Worm (Caenorhabditis elegans) whole organism, L1 larva: ENCODE measurements around the gene uncp-18.
A peak's percentile ranks its signal among the peaks of the same experiment; 100 is the strongest.

ENCODE experiments used
- C16A3.4 ChIP-seq: fragments of 150-350 bp; optimal IDR thresholded peaks from 2 replicates; lab custom pipeline; 2014; ENCODE audit warnings: missing biosample characterization, missing genetic modification characterization
- C34B4.2 ChIP-seq: sonication (generic microtip); optimal IDR thresholded peaks from 2 replicates; lab custom pipeline; 2017; ENCODE audit warnings: mild to moderate bottlenecking, missing genetic modification characterization, missing compliant biosample characterization
- F16B12.6 ChIP-seq: fragments of 150-350 bp; optimal IDR thresholded peaks from 2 replicates; lab custom pipeline; 2014; ENCODE audit warnings: missing biosample characterization, missing genetic modification characterization
- aha-1 ChIP-seq: fragments of 150-350 bp; optimal IDR thresholded peaks from 2 replicates; lab custom pipeline; 2014; ENCODE audit warnings: missing biosample characterization, missing genetic modification characterization
- alr-1 ChIP-seq: fragments of 200-800 bp; sonication (Bioruptor generic); optimal IDR thresholded peaks from 2 replicates; lab custom pipeline; 2018; ENCODE audit warnings: borderline replicate concordance, mild to moderate bottlenecking, missing genetic modification characterization, missing compliant biosample characterization
- ama-1 ChIP-seq: fragments of 150-350 bp; optimal IDR thresholded peaks from 2 replicates; lab custom pipeline; 2014
- ceh-63 ChIP-seq: fragments of 200-800 bp; sonication (Bioruptor generic); optimal IDR thresholded peaks from 2 replicates; lab custom pipeline; 2018; ENCODE audit warnings: mild to moderate bottlenecking, missing genetic modification characterization, missing compliant biosample characterization
- ceh-82 ChIP-seq, 3 experiments: fragments of 150-350 bp in 1 of 3; sonication (generic microtip) in 2 of 3; optimal IDR thresholded peaks; 2 replicates each; lab custom pipeline; 2014 to 2017; ENCODE audit warnings: missing biosample characterization in 3 of 3, missing genetic modification characterization in 3 of 3
- dpl-1 ChIP-seq, 3 experiments: fragments of 150-350 bp in 2 of 3; sonication (generic microtip) in 1 of 3; optimal IDR thresholded peaks; 2 replicates each; lab custom pipeline; 2014 to 2017; ENCODE audit warnings: missing biosample characterization in 3 of 3, missing genetic modification characterization in 3 of 3, missing genetic modification reagents in 3 of 3
- dsc-1 ChIP-seq: sonication (generic microtip); optimal IDR thresholded peaks from 2 replicates; lab custom pipeline; 2016; ENCODE audit warnings: mild to moderate bottlenecking, missing genetic modification characterization, missing compliant biosample characterization
- efl-1 ChIP-seq, 4 experiments: fragments of 150-350 bp; optimal IDR thresholded peaks in 3 of 4; peaks in 1 of 4; 1 replicate in 1 of 4; 2 replicates in 3 of 4; lab custom pipeline; 2014; ENCODE audit warnings: missing biosample characterization in 2 of 4, missing genetic modification characterization in 2 of 4, missing genetic modification reagents in 2 of 4
- efl-3 ChIP-seq: fragments of 200-800 bp; sonication (Bioruptor generic); optimal IDR thresholded peaks from 2 replicates; lab custom pipeline; 2018; ENCODE audit warnings: mild to moderate bottlenecking, missing genetic modification characterization, missing compliant biosample characterization
- egl-27 ChIP-seq, 2 experiments: fragments of 150-350 bp in 1 of 2; sonication (generic microtip); optimal IDR thresholded peaks; 3 replicates each; lab custom pipeline; 2017 to 2018; ENCODE audit warnings: missing biosample characterization in 2 of 2, missing genetic modification characterization in 2 of 2, missing genetic modification reagents in 2 of 2
- elt-3 ChIP-seq, 6 experiments: fragments of 150-350 bp in 1 of 6; sonication (generic microtip); optimal IDR thresholded peaks; 2 replicates each; lab custom pipeline; 2017 to 2018; ENCODE audit warnings: missing biosample characterization in 6 of 6, missing genetic modification characterization in 6 of 6, inconsistent platforms in 1 of 6
- ets-5 ChIP-seq: fragments of 200-800 bp; sonication (Bioruptor generic); IDR thresholded peaks from 2 replicates; pipeline ENCODE4 v1.3.6; 2022; ENCODE audit warnings: missing genetic modification characterization, missing compliant biosample characterization
- fkh-10 ChIP-seq: sonication (generic microtip); optimal IDR thresholded peaks from 2 replicates; lab custom pipeline; 2017; ENCODE audit warnings: missing biosample characterization, missing genetic modification reagents, missing genetic modification characterization
- grh-1 ChIP-seq: fragments of 200-800 bp; sonication (Bioruptor generic); IDR thresholded peaks from 2 replicates; pipeline ENCODE4 v1.3.6; 2022; ENCODE audit warnings: missing genetic modification reagents, missing genetic modification characterization, missing compliant biosample characterization
- hlh-17 ChIP-seq: fragments of 200-800 bp; sonication (Bioruptor generic); optimal IDR thresholded peaks from 2 replicates; lab custom pipeline; 2018; ENCODE audit warnings: missing genetic modification characterization, mild to moderate bottlenecking, missing compliant biosample characterization, moderate library complexity, borderline replicate concordance
- hlh-4 ChIP-seq: sonication (generic microtip); optimal IDR thresholded peaks from 2 replicates; lab custom pipeline; 2016; ENCODE audit warnings: mild to moderate bottlenecking, missing genetic modification characterization, missing compliant biosample characterization
- hpl-2 ChIP-seq: fragments of 150-350 bp; optimal IDR thresholded peaks from 2 replicates; lab custom pipeline; 2014; ENCODE audit warnings: missing biosample characterization, missing genetic modification reagents, missing genetic modification characterization
- isw-1 ChIP-seq: fragments of 200-800 bp; sonication (Bioruptor generic); IDR thresholded peaks from 2 replicates; pipeline ENCODE4 v1.3.6; 2022; ENCODE audit warnings: missing genetic modification characterization, missing compliant biosample characterization
- jun-1 ChIP-seq: fragments of 150-350 bp; optimal IDR thresholded peaks from 2 replicates; lab custom pipeline; 2014; ENCODE audit warnings: missing biosample characterization, missing genetic modification reagents, missing genetic modification characterization
- lin-14 ChIP-seq: fragments of 200-800 bp; sonication (Bioruptor generic); optimal IDR thresholded peaks from 2 replicates; lab custom pipeline; 2018; ENCODE audit warnings: mild to moderate bottlenecking, missing genetic modification characterization, moderate library complexity, missing compliant biosample characterization
- lin-15B ChIP-seq: fragments of 150-350 bp; sonication (generic microtip); optimal IDR thresholded peaks from 3 replicates; lab custom pipeline; 2014; ENCODE audit warnings: missing biosample characterization, missing genetic modification characterization
- lin-35 ChIP-seq, 2 experiments: fragments of 150-350 bp; optimal IDR thresholded peaks; 2 replicates each; lab custom pipeline; 2014; ENCODE audit warnings: missing biosample characterization in 2 of 2, missing genetic modification characterization in 2 of 2, missing genetic modification reagents in 2 of 2
- lin-39 ChIP-seq: fragments of 150-350 bp; optimal IDR thresholded peaks from 2 replicates; lab custom pipeline; 2014; ENCODE audit warnings: missing biosample characterization, missing genetic modification reagents, missing genetic modification characterization
- lir-3 ChIP-seq: sonication (generic microtip); optimal IDR thresholded peaks from 2 replicates; lab custom pipeline; 2016; ENCODE audit warnings: mild to moderate bottlenecking, missing genetic modification characterization, moderate library complexity, missing compliant biosample characterization; ENCODE audit not compliant: poor library complexity
- lsy-2 ChIP-seq, 2 experiments: fragments of 150-350 bp; optimal IDR thresholded peaks; 2 replicates each; lab custom pipeline; 2014; ENCODE audit warnings: missing biosample characterization in 2 of 2, missing genetic modification characterization in 2 of 2
- mdl-1 ChIP-seq, 2 experiments: fragments of 150-350 bp; optimal IDR thresholded peaks; 2 replicates each; lab custom pipeline; 2014 to 2017; ENCODE audit warnings: missing biosample characterization in 2 of 2, missing genetic modification characterization in 2 of 2, inconsistent platforms in 1 of 2
- mef-2 ChIP-seq: fragments of 150-350 bp; optimal IDR thresholded peaks from 2 replicates; lab custom pipeline; 2014; ENCODE audit warnings: missing biosample characterization, missing genetic modification characterization
- mep-1 ChIP-seq: fragments of 150-350 bp; optimal IDR thresholded peaks from 2 replicates; lab custom pipeline; 2014; ENCODE audit warnings: missing biosample characterization, missing genetic modification characterization
- nhr-11 ChIP-seq: fragments of 150-350 bp; optimal IDR thresholded peaks from 2 replicates; lab custom pipeline; 2014; ENCODE audit warnings: missing biosample characterization, missing genetic modification characterization
- nhr-19 ChIP-seq: fragments of 200-800 bp; sonication (Bioruptor generic); conservative IDR thresholded peaks from 2 replicates; pipeline ENCODE4 v1.3.6; 2022; ENCODE audit warnings: missing genetic modification characterization, missing compliant biosample characterization
- nhr-20 ChIP-seq: sonication (generic microtip); optimal IDR thresholded peaks from 2 replicates; lab custom pipeline; 2016; ENCODE audit warnings: mild to moderate bottlenecking, missing genetic modification characterization, missing compliant biosample characterization
- nhr-237 ChIP-seq: fragments of 150-350 bp; optimal IDR thresholded peaks from 2 replicates; lab custom pipeline; 2014; ENCODE audit warnings: missing biosample characterization, missing genetic modification characterization
- nhr-47 ChIP-seq: sonication (generic microtip); optimal IDR thresholded peaks from 2 replicates; lab custom pipeline; 2016; ENCODE audit warnings: mild to moderate bottlenecking, missing genetic modification characterization, moderate library complexity, missing compliant biosample characterization
- nhr-77 ChIP-seq: fragments of 150-350 bp; optimal IDR thresholded peaks from 2 replicates; lab custom pipeline; 2014; ENCODE audit warnings: missing biosample characterization, missing genetic modification characterization
- nhr-84 ChIP-seq: sonication (generic microtip); optimal IDR thresholded peaks from 2 replicates; lab custom pipeline; 2017; ENCODE audit warnings: missing biosample characterization, missing genetic modification characterization
- nhr-90 ChIP-seq: sonication (generic microtip); optimal IDR thresholded peaks from 2 replicates; lab custom pipeline; 2016; ENCODE audit warnings: mild to moderate bottlenecking, missing genetic modification characterization, missing compliant biosample characterization; ENCODE audit not compliant: poor library complexity
- skn-1 ChIP-seq: fragments of 150-350 bp; optimal IDR thresholded peaks from 2 replicates; lab custom pipeline; 2014; ENCODE audit warnings: missing biosample characterization, missing genetic modification characterization
- snpc-4 ChIP-seq: fragments of 150-350 bp; optimal IDR thresholded peaks from 2 replicates; lab custom pipeline; 2014; ENCODE audit warnings: missing biosample characterization, missing genetic modification characterization
- snu-23 ChIP-seq: sonication (generic microtip); optimal IDR thresholded peaks from 2 replicates; lab custom pipeline; 2016; ENCODE audit warnings: missing genetic modification characterization, missing compliant biosample characterization
- sox-4 ChIP-seq: sonication (generic microtip); optimal IDR thresholded peaks from 2 replicates; lab custom pipeline; 2016; ENCODE audit warnings: missing genetic modification characterization, missing compliant biosample characterization
- sptf-1 ChIP-seq: fragments of 150-350 bp; optimal IDR thresholded peaks from 2 replicates; lab custom pipeline; 2014; ENCODE audit warnings: missing biosample characterization, missing genetic modification characterization
- swsn-7 ChIP-seq: sonication (generic microtip); optimal IDR thresholded peaks from 2 replicates; lab custom pipeline; 2016; ENCODE audit warnings: missing genetic modification characterization, missing compliant biosample characterization
- tbx-2 ChIP-seq: sonication (generic microtip); optimal IDR thresholded peaks from 2 replicates; lab custom pipeline; 2016; ENCODE audit warnings: missing genetic modification characterization, missing compliant biosample characterization
- unc-30 ChIP-seq: sonication (generic microtip); optimal IDR thresholded peaks from 2 replicates; lab custom pipeline; 2017; ENCODE audit warnings: missing biosample characterization, missing genetic modification characterization
- unc-62 ChIP-seq: fragments of 150-350 bp; optimal IDR thresholded peaks from 2 replicates; lab custom pipeline; 2014; ENCODE audit warnings: missing biosample characterization, missing genetic modification reagents, missing genetic modification characterization
- unc-86 ChIP-seq: sonication (generic microtip); optimal IDR thresholded peaks from 2 replicates; lab custom pipeline; 2016; ENCODE audit warnings: missing genetic modification characterization, missing compliant biosample characterization
- vab-15 ChIP-seq: sonication (generic microtip); optimal IDR thresholded peaks from 2 replicates; lab custom pipeline; 2017; ENCODE audit warnings: missing genotype, mild to moderate bottlenecking, missing genetic modification characterization, missing compliant biosample characterization
- zip-4 ChIP-seq: fragments of 200-800 bp; sonication (Bioruptor generic); optimal IDR thresholded peaks from 2 replicates; lab custom pipeline; 2018; ENCODE audit warnings: mild to moderate bottlenecking, missing genetic modification characterization, moderate library complexity, missing compliant biosample characterization
- ztf-11 ChIP-seq, 2 experiments: sonication (generic microtip); optimal IDR thresholded peaks; 2 replicates each; lab custom pipeline; 2016 to 2017; ENCODE audit warnings: missing genetic modification characterization in 2 of 2, missing biosample characterization in 1 of 2, missing compliant biosample characterization in 1 of 2
- ztf-4 ChIP-seq: fragments of 150-350 bp; optimal IDR thresholded peaks from 2 replicates; lab custom pipeline; 2014; ENCODE audit warnings: missing biosample characterization, missing genetic modification characterization

Gene uncp-18

ce11 chrIV:425546-425945 is 35.2 kb downstream of the uncp-18 start (continued):
- peak in 2 of 3 experiments; percentile 12 to 54 for TF ChIP-seq ceh-82 (tag; optimal IDR thresholded peaks at IDR 0.05; lab: Kevin White, UChicago)
- no peak for TF ChIP-seq nhr-19 (GFP tag; lab: Robert Waterston, UW)
- TF ChIP-seq jun-1 (tag; lab: Kevin White, UChicago) = no peak
- peak; percentile 28 for TF ChIP-seq nhr-47 (tag; lab: Kevin White, UChicago)
- peak; percentile 49 to 76 (median 64) for TF ChIP-seq dpl-1 (GFP tag; optimal IDR thresholded peaks at IDR 0.05; lab: Kevin White, UChicago)
- no peak for TF ChIP-seq F16B12.6
- TF ChIP-seq vab-15 (tag; lab: Kevin White, UChicago) = no peak
- no peak for TF ChIP-seq nhr-77 (tag; lab: Kevin White, UChicago)
- TF ChIP-seq lin-15B (tag; lab: Kevin White, UChicago) = peak; percentile 5
- TF ChIP-seq sptf-1 (tag; lab: Kevin White, UChicago) = no peak
- no peak for TF ChIP-seq unc-86 (tag; lab: Kevin White, UChicago)
- TF ChIP-seq nhr-237 (tag; lab: Kevin White, UChicago) = no peak
- no peak for TF ChIP-seq nhr-90 (tag; lab: Kevin White, UChicago)
- TF ChIP-seq lin-14 (GFP tag; lab: Kevin White, UChicago) = no peak
- no peak for TF ChIP-seq sox-4 (tag; lab: Kevin White, UChicago)
- TF ChIP-seq snu-23 (GFP tag; lab: Kevin White, UChicago) = peak; percentile 40
- no peak for TF ChIP-seq ceh-63
- TF ChIP-seq lsy-2 (tag; optimal IDR thresholded peaks at IDR 0.05; lab: Kevin White, UChicago) = peak; percentile 51 to 82
- TF ChIP-seq C16A3.4 (tag; lab: Kevin White, UChicago) = peak; percentile 53
- TF ChIP-seq grh-1 (GFP tag; lab: Robert Waterston, UW) = no peak
- no peak for TF ChIP-seq ztf-11 (tag; optimal IDR thresholded peaks at IDR 0.05; lab: Kevin White, UChicago)
- TF ChIP-seq egl-27 (tag; optimal IDR thresholded peaks at IDR 0.05; lab: Kevin White, UChicago) = no peak
- peak; percentile 11 for TF ChIP-seq tbx-2 (tag; lab: Kevin White, UChicago)
- no peak for TF ChIP-seq hlh-17 (GFP tag; lab: Kevin White, UChicago)
- peak; percentile 62 to 67 for TF ChIP-seq efl-1 (optimal IDR thresholded peaks at IDR 0.05; lab: Kevin White, UChicago)
- TF ChIP-seq efl-1 (GFP tag; optimal IDR thresholded peaks at IDR 0.05 in 1 of 2; lab: Kevin White, UChicago) = peak; percentile 70 to 88
- TF ChIP-seq alr-1 = no peak
- no peak for TF ChIP-seq lir-3 (tag; lab: Kevin White, UChicago)
- no peak for TF ChIP-seq lin-39 (tag; lab: Kevin White, UChicago)
- no peak for TF ChIP-seq fkh-10 (GFP tag; lab: Kevin White, UChicago)
- TF ChIP-seq zip-4 (GFP tag; lab: Kevin White, UChicago) = no peak
- no peak for TF ChIP-seq ets-5 (GFP tag; lab: Robert Waterston, UW)
- TF ChIP-seq lin-35 (GFP tag; optimal IDR thresholded peaks at IDR 0.05; lab: Kevin White, UChicago) = peak; percentile 71 to 77
- TF ChIP-seq aha-1 (tag; lab: Kevin White, UChicago) = no peak
- no peak for TF ChIP-seq mdl-1 (tag; optimal IDR thresholded peaks at IDR 0.05; lab: Kevin White, UChicago)
- TF ChIP-seq swsn-7 (tag; lab: Kevin White, UChicago) = no peak
- TF ChIP-seq unc-62 (GFP tag; lab: Kevin White, UChicago) = no peak
- no peak for TF ChIP-seq mep-1
- TF ChIP-seq snpc-4 (tag; lab: Kevin White, UChicago) = peak; percentile 1
- no peak for TF ChIP-seq ama-1 (lab: Kevin White, UChicago)
- TF ChIP-seq nhr-11 = no peak
- TF ChIP-seq ztf-4 (tag; lab: Kevin White, UChicago) = no peak
- TF ChIP-seq elt-3 (tag; optimal IDR thresholded peaks at IDR 0.05; lab: Kevin White, UChicago) = peak in 1 of 6 experiments; percentile 59
- TF ChIP-seq skn-1 (tag; lab: Kevin White, UChicago) = peak; percentile 35
- no peak for TF ChIP-seq nhr-84
- TF ChIP-seq dsc-1 = no peak
- no peak for TF ChIP-seq unc-30 (tag; lab: Kevin White, UChicago)
- no peak for TF ChIP-seq hpl-2
- 0 out of 2 replicates have a peak, but pooled peaks have one; percentile 5 for TF ChIP-seq isw-1 (GFP tag; lab: Robert Waterston, UW)
- no peak for TF ChIP-seq C34B4.2 (tag; lab: Kevin White, UChicago)
- TF ChIP-seq efl-3 (GFP tag; lab: Kevin White, UChicago) = no peak
- no peak for TF ChIP-seq nhr-20 (tag; lab: Kevin White, UChicago)
- TF ChIP-seq mef-2 (tag; lab: Kevin White, UChicago) = no peak
- no peak for TF ChIP-seq hlh-4 (tag; lab: Kevin White, UChicago)
